Worm (Caenorhabditis elegans): ENCODE measurements around the gene tdo-2.

DNA sequence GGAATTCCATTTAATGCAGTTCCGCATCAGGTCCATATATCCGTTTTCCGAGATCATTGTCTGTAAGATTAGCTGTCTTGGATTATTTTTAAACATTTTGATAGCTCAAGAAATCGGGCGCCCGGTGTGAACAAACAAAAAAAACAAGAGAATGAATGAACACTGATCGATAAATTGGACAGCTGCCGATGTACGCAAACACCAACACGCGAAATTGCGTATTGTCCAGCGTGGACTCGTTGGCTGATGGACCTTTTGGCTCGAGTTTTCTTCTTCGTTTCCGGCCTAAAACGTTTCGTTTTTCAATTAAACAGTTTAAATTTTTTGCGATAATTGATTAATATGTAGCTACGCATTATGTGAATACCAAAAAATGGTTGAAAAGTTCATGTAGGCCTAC, 13.7 kb downstream of the tdo-2 start, which contains the start of gene dpff-1:
- TF ChIP-seq him-1 (tag; optimal IDR thresholded peaks at IDR 0.05) (no peak), dao-5 (tag; optimal IDR thresholded peaks at IDR 0.05) (no peak)

Measured in whole organism, L4/young adult.